Worm (Caenorhabditis elegans) whole organism, L1 larva: ENCODE measurements around the gene C10C6.13.

Source experiments
- C04F5.9 ChIP-seq: sonication (generic microtip); optimal IDR thresholded peaks from 2 replicates; lab custom pipeline; 2016; ENCODE audit warnings: missing genetic modification characterization, missing compliant biosample characterization
- C34B4.2 ChIP-seq: sonication (generic microtip); optimal IDR thresholded peaks from 2 replicates; lab custom pipeline; 2017; ENCODE audit warnings: mild to moderate bottlenecking, missing genetic modification characterization, missing compliant biosample characterization
- Y116A8C.19 ChIP-seq: sonication (generic microtip); optimal IDR thresholded peaks from 2 replicates; lab custom pipeline; 2016; ENCODE audit warnings: missing compliant biosample characterization, missing genetic modification characterization, borderline replicate concordance
- alr-1 ChIP-seq: fragments of 200-800 bp; sonication (Bioruptor generic); optimal IDR thresholded peaks from 2 replicates; lab custom pipeline; 2018; ENCODE audit warnings: borderline replicate concordance, mild to moderate bottlenecking, missing genetic modification characterization, missing compliant biosample characterization
- ama-1 ChIP-seq: fragments of 150-350 bp; optimal IDR thresholded peaks from 2 replicates; lab custom pipeline; 2014
- blmp-1 ChIP-seq: fragments of 150-350 bp; optimal IDR thresholded peaks from 2 replicates; lab custom pipeline; 2014; ENCODE audit warnings: missing biosample characterization, missing genetic modification characterization
- ceh-8 ChIP-seq: fragments of 200-800 bp; sonication (Bioruptor generic); optimal IDR thresholded peaks from 2 replicates; lab custom pipeline; 2018; ENCODE audit warnings: mild to moderate bottlenecking, missing genetic modification characterization, moderate library complexity, missing compliant biosample characterization
- ceh-82 ChIP-seq, 3 experiments: fragments of 150-350 bp in 1 of 3; sonication (generic microtip) in 2 of 3; optimal IDR thresholded peaks; 2 replicates each; lab custom pipeline; 2014 to 2017; ENCODE audit warnings: missing biosample characterization in 3 of 3, missing genetic modification characterization in 3 of 3
- ceh-88 ChIP-seq: fragments of 200-800 bp; sonication (Bioruptor generic); IDR thresholded peaks from 2 replicates; pipeline ENCODE4 v1.3.6; 2022; ENCODE audit warnings: missing genetic modification characterization, missing compliant biosample characterization
- ceh-90 ChIP-seq: sonication (generic microtip); optimal IDR thresholded peaks from 2 replicates; lab custom pipeline; 2016; ENCODE audit warnings: missing genetic modification characterization, missing compliant biosample characterization
- dpl-1 ChIP-seq, 3 experiments: fragments of 150-350 bp in 2 of 3; sonication (generic microtip) in 1 of 3; optimal IDR thresholded peaks; 2 replicates each; lab custom pipeline; 2014 to 2017; ENCODE audit warnings: missing biosample characterization in 3 of 3, missing genetic modification characterization in 3 of 3, missing genetic modification reagents in 3 of 3
- dsc-1 ChIP-seq: sonication (generic microtip); optimal IDR thresholded peaks from 2 replicates; lab custom pipeline; 2016; ENCODE audit warnings: mild to moderate bottlenecking, missing genetic modification characterization, missing compliant biosample characterization
- egl-13 ChIP-seq: sonication (generic microtip); optimal IDR thresholded peaks from 2 replicates; lab custom pipeline; 2016; ENCODE audit warnings: missing genotype, missing genetic modification reagents, missing genetic modification characterization, missing compliant biosample characterization
- egl-27 ChIP-seq, 2 experiments: fragments of 150-350 bp in 1 of 2; sonication (generic microtip); optimal IDR thresholded peaks; 3 replicates each; lab custom pipeline; 2017 to 2018; ENCODE audit warnings: missing biosample characterization in 2 of 2, missing genetic modification characterization in 2 of 2, missing genetic modification reagents in 2 of 2
- elt-3 ChIP-seq, 6 experiments: fragments of 150-350 bp in 1 of 6; sonication (generic microtip); optimal IDR thresholded peaks; 2 replicates each; lab custom pipeline; 2017 to 2018; ENCODE audit warnings: missing biosample characterization in 6 of 6, missing genetic modification characterization in 6 of 6, inconsistent platforms in 1 of 6
- ets-5 ChIP-seq: fragments of 200-800 bp; sonication (Bioruptor generic); IDR thresholded peaks from 2 replicates; pipeline ENCODE4 v1.3.6; 2022; ENCODE audit warnings: missing genetic modification characterization, missing compliant biosample characterization
- fkh-8 ChIP-seq: sonication (generic microtip); optimal IDR thresholded peaks from 2 replicates; lab custom pipeline; 2016; ENCODE audit warnings: mild to moderate bottlenecking, missing genetic modification characterization, missing compliant biosample characterization
- fos-1 ChIP-seq: fragments of 150-350 bp; optimal IDR thresholded peaks from 2 replicates; lab custom pipeline; 2014; ENCODE audit warnings: missing biosample characterization, missing genetic modification characterization
- grh-1 ChIP-seq: fragments of 200-800 bp; sonication (Bioruptor generic); IDR thresholded peaks from 2 replicates; pipeline ENCODE4 v1.3.6; 2022; ENCODE audit warnings: missing genetic modification reagents, missing genetic modification characterization, missing compliant biosample characterization
- hlh-17 ChIP-seq: fragments of 200-800 bp; sonication (Bioruptor generic); optimal IDR thresholded peaks from 2 replicates; lab custom pipeline; 2018; ENCODE audit warnings: missing genetic modification characterization, mild to moderate bottlenecking, missing compliant biosample characterization, moderate library complexity, borderline replicate concordance
- irx-1 ChIP-seq: sonication (generic microtip); optimal IDR thresholded peaks from 2 replicates; lab custom pipeline; 2016; ENCODE audit warnings: missing genetic modification characterization, missing compliant biosample characterization
- isw-1 ChIP-seq: fragments of 200-800 bp; sonication (Bioruptor generic); IDR thresholded peaks from 2 replicates; pipeline ENCODE4 v1.3.6; 2022; ENCODE audit warnings: missing genetic modification characterization, missing compliant biosample characterization
- jun-1 ChIP-seq: fragments of 150-350 bp; optimal IDR thresholded peaks from 2 replicates; lab custom pipeline; 2014; ENCODE audit warnings: missing biosample characterization, missing genetic modification reagents, missing genetic modification characterization
- lin-13 ChIP-seq: fragments of 150-350 bp; optimal IDR thresholded peaks from 2 replicates; lab custom pipeline; 2014; ENCODE audit warnings: missing biosample characterization, missing genetic modification reagents, missing genetic modification characterization
- lin-14 ChIP-seq: fragments of 200-800 bp; sonication (Bioruptor generic); optimal IDR thresholded peaks from 2 replicates; lab custom pipeline; 2018; ENCODE audit warnings: mild to moderate bottlenecking, missing genetic modification characterization, moderate library complexity, missing compliant biosample characterization
- lin-15B ChIP-seq: fragments of 150-350 bp; sonication (generic microtip); optimal IDR thresholded peaks from 3 replicates; lab custom pipeline; 2014; ENCODE audit warnings: missing biosample characterization, missing genetic modification characterization
- mab-9 ChIP-seq: fragments of 200-800 bp; sonication (Bioruptor generic); IDR thresholded peaks from 2 replicates; pipeline ENCODE4 v1.3.6; 2022; ENCODE audit warnings: missing genetic modification reagents, missing genetic modification characterization, missing compliant biosample characterization
- mdl-1 ChIP-seq, 2 experiments: fragments of 150-350 bp; optimal IDR thresholded peaks; 2 replicates each; lab custom pipeline; 2014 to 2017; ENCODE audit warnings: missing biosample characterization in 2 of 2, missing genetic modification characterization in 2 of 2, inconsistent platforms in 1 of 2
- mef-2 ChIP-seq: fragments of 150-350 bp; optimal IDR thresholded peaks from 2 replicates; lab custom pipeline; 2014; ENCODE audit warnings: missing biosample characterization, missing genetic modification characterization
- mep-1 ChIP-seq: fragments of 150-350 bp; optimal IDR thresholded peaks from 2 replicates; lab custom pipeline; 2014; ENCODE audit warnings: missing biosample characterization, missing genetic modification characterization
- nhr-12 ChIP-seq: sonication (generic microtip); optimal IDR thresholded peaks from 2 replicates; lab custom pipeline; 2017; ENCODE audit warnings: missing biosample characterization, missing genetic modification characterization
- nhr-76 ChIP-seq: sonication (generic microtip); optimal IDR thresholded peaks from 2 replicates; lab custom pipeline; 2017; ENCODE audit warnings: missing biosample characterization, missing genetic modification characterization
- nhr-77 ChIP-seq: fragments of 150-350 bp; optimal IDR thresholded peaks from 2 replicates; lab custom pipeline; 2014; ENCODE audit warnings: missing biosample characterization, missing genetic modification characterization
- pag-3 ChIP-seq: sonication (generic microtip); optimal IDR thresholded peaks from 2 replicates; lab custom pipeline; 2017; ENCODE audit warnings: missing genetic modification characterization, mild to moderate bottlenecking, missing compliant biosample characterization, antibody characterized with exemption, borderline replicate concordance; ENCODE audit not compliant: insufficient read depth
- pax-3 ChIP-seq: fragments of 200-800 bp; sonication (Bioruptor generic); optimal IDR thresholded peaks from 2 replicates; lab custom pipeline; 2018; ENCODE audit warnings: mild to moderate bottlenecking, missing genetic modification characterization, moderate library complexity, missing compliant biosample characterization
- pqm-1 ChIP-seq: sonication (generic microtip); optimal IDR thresholded peaks from 3 replicates; lab custom pipeline; 2017; ENCODE audit warnings: missing biosample characterization, missing genetic modification characterization
- skn-1 ChIP-seq: fragments of 150-350 bp; optimal IDR thresholded peaks from 2 replicates; lab custom pipeline; 2014; ENCODE audit warnings: missing biosample characterization, missing genetic modification characterization
- snpc-4 ChIP-seq: fragments of 150-350 bp; optimal IDR thresholded peaks from 2 replicates; lab custom pipeline; 2014; ENCODE audit warnings: missing biosample characterization, missing genetic modification characterization
- sox-4 ChIP-seq: sonication (generic microtip); optimal IDR thresholded peaks from 2 replicates; lab custom pipeline; 2016; ENCODE audit warnings: missing genetic modification characterization, missing compliant biosample characterization
- sptf-1 ChIP-seq: fragments of 150-350 bp; optimal IDR thresholded peaks from 2 replicates; lab custom pipeline; 2014; ENCODE audit warnings: missing biosample characterization, missing genetic modification characterization
- sup-37 ChIP-seq: fragments of 200-800 bp; sonication (Bioruptor generic); optimal IDR thresholded peaks from 2 replicates; lab custom pipeline; 2018; ENCODE audit warnings: mild to moderate bottlenecking, missing genetic modification characterization, missing compliant biosample characterization
- tbx-2 ChIP-seq: sonication (generic microtip); optimal IDR thresholded peaks from 2 replicates; lab custom pipeline; 2016; ENCODE audit warnings: missing genetic modification characterization, missing compliant biosample characterization
- tlp-1 ChIP-seq: fragments of 150-350 bp; optimal IDR thresholded peaks from 2 replicates; lab custom pipeline; 2014; ENCODE audit warnings: missing biosample characterization, missing genetic modification characterization
- unc-130 ChIP-seq: fragments of 150-350 bp; optimal IDR thresholded peaks from 2 replicates; lab custom pipeline; 2017; ENCODE audit warnings: missing biosample characterization, missing genetic modification characterization, inconsistent platforms
- unc-86 ChIP-seq: sonication (generic microtip); optimal IDR thresholded peaks from 2 replicates; lab custom pipeline; 2016; ENCODE audit warnings: missing genetic modification characterization, missing compliant biosample characterization
- unc-98 ChIP-seq: fragments of 200-800 bp; sonication (Bioruptor generic); IDR thresholded peaks from 2 replicates; pipeline ENCODE4 v1.3.6; 2022; ENCODE audit warnings: missing genetic modification characterization, missing compliant biosample characterization
- vab-15 ChIP-seq: sonication (generic microtip); optimal IDR thresholded peaks from 2 replicates; lab custom pipeline; 2017; ENCODE audit warnings: missing genotype, mild to moderate bottlenecking, missing genetic modification characterization, missing compliant biosample characterization
- xbp-1 ChIP-seq: sonication (generic microtip); optimal IDR thresholded peaks from 2 replicates; lab custom pipeline; 2016; ENCODE audit warnings: missing genetic modification characterization, missing compliant biosample characterization
- zag-1 ChIP-seq: fragments of 150-350 bp; optimal IDR thresholded peaks from 2 replicates; lab custom pipeline; 2014; ENCODE audit warnings: missing biosample characterization, missing genetic modification characterization
- zip-4 ChIP-seq: fragments of 200-800 bp; sonication (Bioruptor generic); optimal IDR thresholded peaks from 2 replicates; lab custom pipeline; 2018; ENCODE audit warnings: mild to moderate bottlenecking, missing genetic modification characterization, moderate library complexity, missing compliant biosample characterization
- ztf-4 ChIP-seq: fragments of 150-350 bp; optimal IDR thresholded peaks from 2 replicates; lab custom pipeline; 2014; ENCODE audit warnings: missing biosample characterization, missing genetic modification characterization

C10C6.13 gene

DNA sequence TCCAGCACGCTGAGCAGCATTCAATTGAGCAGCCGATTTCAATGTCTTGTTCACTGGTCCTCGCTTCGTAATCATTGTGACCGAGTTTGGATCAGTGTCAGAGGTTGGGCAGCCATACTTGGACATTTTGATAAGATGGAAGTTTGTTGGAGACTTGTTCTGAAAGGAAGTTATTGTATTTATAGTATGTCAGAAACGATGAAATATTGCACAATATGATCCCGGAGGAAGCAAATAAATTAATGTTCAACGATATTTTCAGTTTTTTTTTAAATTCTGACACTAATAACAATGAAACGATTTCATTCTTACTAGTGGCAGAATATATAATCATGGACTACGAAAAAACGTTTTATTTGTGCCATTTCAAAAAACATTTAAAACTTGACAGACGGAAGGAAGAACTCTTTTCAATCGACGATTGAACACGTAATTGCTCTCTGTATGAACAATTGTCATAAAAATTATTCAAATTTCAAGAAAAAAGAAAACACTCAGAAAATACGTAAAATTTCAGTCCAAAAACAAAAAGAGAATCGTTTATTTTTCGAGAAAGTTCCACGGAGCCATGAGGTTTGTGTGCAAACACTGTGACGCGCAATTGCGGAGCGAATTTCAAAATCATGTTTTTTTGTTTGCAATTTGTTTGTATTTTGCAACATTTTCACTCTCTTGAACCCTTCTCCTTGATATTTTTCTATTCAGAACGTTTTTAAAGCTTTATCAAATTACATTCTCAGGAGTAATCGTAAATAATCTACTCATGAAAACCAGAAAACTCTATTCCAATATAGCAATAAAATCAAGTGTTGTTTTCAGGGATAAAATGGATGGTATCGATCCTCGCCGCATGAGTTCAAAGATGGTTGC is 10.7 kb upstream of the C10C6.13 start, which contains the start of the genes mbf-1 and nse-4:
TSS of gene mbf-1 (minus strand) at position 343 of the 870 bp plus-strand sequence.
TSS of gene nse-4 (plus strand) at position 820 of the 870 bp plus-strand sequence.
- no peak for TF ChIP-seq sup-37 (GFP tag; lab: Kevin White, UChicago)
- TF ChIP-seq ceh-90 (tag; lab: Kevin White, UChicago), result peak; percentile 14
- TF ChIP-seq C34B4.2 (tag; lab: Kevin White, UChicago), result no peak
- TF ChIP-seq pax-3 (tag; lab: Kevin White, UChicago), result no peak
- TF ChIP-seq nhr-76, result no peak
- peak; percentile 45 for TF ChIP-seq unc-130
- no peak for TF ChIP-seq mef-2 (tag; lab: Kevin White, UChicago)
- peak; percentile 79 for TF ChIP-seq xbp-1 (tag; lab: Kevin White, UChicago)
- TF ChIP-seq sox-4, result no peak
- TF ChIP-seq nhr-77 (tag; lab: Kevin White, UChicago), result peak; percentile 26
- TF ChIP-seq lin-13 (GFP tag; lab: Kevin White, UChicago), result peak; percentile 44
- peak; percentile 70 for TF ChIP-seq skn-1
- peak; percentile 55 for TF ChIP-seq blmp-1
- TF ChIP-seq vab-15 (tag; lab: Kevin White, UChicago), result no peak
- peak; percentile 31 for TF ChIP-seq fkh-8 (tag; lab: Kevin White, UChicago)
- peak; percentile 78 for TF ChIP-seq lin-14 (GFP tag; lab: Kevin White, UChicago)
- no peak for TF ChIP-seq ztf-4 (tag; lab: Kevin White, UChicago)
- peak; percentile 44 for TF ChIP-seq isw-1 (GFP tag; lab: Robert Waterston, UW)
- peak; percentile 70 to 85 (median 82) for TF ChIP-seq dpl-1 (GFP tag; optimal IDR thresholded peaks at IDR 0.05; lab: Kevin White, UChicago)
- no peak for TF ChIP-seq hlh-17 (GFP tag; lab: Kevin White, UChicago)
- TF ChIP-seq pqm-1 (tag; lab: Kevin White, UChicago), result no peak
- peak; percentile 20 for TF ChIP-seq jun-1
- TF ChIP-seq alr-1 (tag; lab: Kevin White, UChicago), result no peak
- no peak for TF ChIP-seq elt-3 (tag; optimal IDR thresholded peaks at IDR 0.05; lab: Kevin White, UChicago)
- TF ChIP-seq mab-9 (GFP tag; lab: Robert Waterston, UW), result no peak
- TF ChIP-seq C04F5.9 (tag; lab: Kevin White, UChicago), result peak; percentile 47
- no peak for TF ChIP-seq unc-98
- no peak for TF ChIP-seq ceh-88 (GFP tag; lab: Robert Waterston, UW)
- no peak for TF ChIP-seq nhr-12 (tag; lab: Kevin White, UChicago)
- peak; percentile 91 for TF ChIP-seq mep-1 (tag; lab: Kevin White, UChicago)
- TF ChIP-seq tlp-1 (tag; lab: Kevin White, UChicago), result no peak
- no peak for TF ChIP-seq zag-1
- no peak for TF ChIP-seq ceh-8 (GFP tag; lab: Kevin White, UChicago)
- TF ChIP-seq Y116A8C.19 (tag; lab: Kevin White, UChicago), result no peak
- TF ChIP-seq mdl-1 (tag; optimal IDR thresholded peaks at IDR 0.05; lab: Kevin White, UChicago), result peak in 1 of 2 experiments; percentile 49
- peak; percentile 36 for TF ChIP-seq ama-1 (lab: Kevin White, UChicago)
- TF ChIP-seq egl-13, result peak; percentile 45
- no peak for TF ChIP-seq sptf-1 (tag; lab: Kevin White, UChicago)
- TF ChIP-seq snpc-4 (tag; lab: Kevin White, UChicago), result no peak
- TF ChIP-seq grh-1, result no peak
- TF ChIP-seq tbx-2 (tag; lab: Kevin White, UChicago), result peak; percentile 64
- no peak for TF ChIP-seq egl-27 (tag; optimal IDR thresholded peaks at IDR 0.05; lab: Kevin White, UChicago)
- peak; percentile 60 for TF ChIP-seq irx-1 (tag; lab: Kevin White, UChicago)
- no peak for TF ChIP-seq fos-1 (tag; lab: Kevin White, UChicago)
- TF ChIP-seq ets-5, result no peak
- no peak for TF ChIP-seq pag-3 (tag; lab: Kevin White, UChicago)
- TF ChIP-seq ceh-82 (tag; optimal IDR thresholded peaks at IDR 0.05; lab: Kevin White, UChicago), result peak; percentile 54 to 60 (median 59)
- TF ChIP-seq lin-15B (tag; lab: Kevin White, UChicago), result peak; percentile 46
- TF ChIP-seq zip-4, result peak; percentile 34
- TF ChIP-seq dsc-1, result peak; percentile 47
- TF ChIP-seq unc-86, result peak; percentile 39
